Worm (Caenorhabditis elegans): ENCODE data around the gene kat-1.

DNA sequence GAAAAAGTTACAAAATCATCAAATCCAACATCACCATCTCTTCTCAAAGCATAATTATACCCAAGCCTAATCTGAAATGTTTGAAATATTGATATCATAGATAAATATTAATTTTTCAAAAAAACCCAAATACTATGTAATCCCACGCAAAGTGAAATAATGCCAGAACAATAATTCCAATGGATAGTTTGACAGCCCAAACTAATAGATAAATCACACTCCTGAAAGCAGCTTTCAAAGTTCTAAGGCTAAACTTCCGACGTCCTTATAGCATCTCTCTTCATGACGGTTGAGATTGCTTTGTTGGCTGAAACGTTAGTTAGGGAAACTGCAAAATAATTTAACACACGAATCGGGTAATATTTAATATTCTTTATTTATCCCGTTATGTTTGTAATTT is 25.6 kb downstream of the kat-1 start:
- TF ChIP-seq pqm-1 (tag; optimal IDR thresholded peaks at IDR 0.05) (no peak), ceh-9 (tag; optimal IDR thresholded peaks at IDR 0.05) (no peak), nhr-11 (tag; optimal IDR thresholded peaks at IDR 0.05) (no peak), tbx-2 (tag; optimal IDR thresholded peaks at IDR 0.05) (no peak), mdl-1 (tag; optimal IDR thresholded peaks at IDR 0.05) (no peak), hmg-11 (tag; optimal IDR thresholded peaks at IDR 0.05) (no peak), unc-39 (tag; optimal IDR thresholded peaks at IDR 0.05) (no peak), ceh-28 (tag; optimal IDR thresholded peaks at IDR 0.05) (no peak), ceh-82 (tag; optimal IDR thresholded peaks at IDR 0.05) (no peak)

Measured in whole organism, L3 larva.